Fruit fly (Drosophila melanogaster) whole organism, embryonic: ENCODE results near the gene CG16717.
A peak's percentile ranks its signal among the peaks of the same experiment; 100 is the strongest.

Experiments used
- Ada2b ChIP-seq: fragments of 200-800 bp; sonication (Bioruptor generic); IDR thresholded peaks from 2 replicates; pipeline ENCODE4 v1.3.6; 2022; ENCODE audit warnings: missing biosample characterization, missing genetic modification characterization
- Asciz ChIP-seq: fragments of 200-800 bp; sonication (Bioruptor generic); optimal IDR thresholded peaks from 2 replicates; lab custom pipeline; 2017; ENCODE audit warnings: missing biosample characterization, mild to moderate bottlenecking, missing genetic modification characterization, missing genetic modification reagents
- Bteb2 ChIP-seq: fragments of 200-800 bp; sonication (Bioruptor generic); optimal IDR thresholded peaks from 2 replicates; lab custom pipeline; 2016; ENCODE audit warnings: missing biosample characterization, missing genetic modification characterization
- CG1024 ChIP-seq: fragments of 200-800 bp; sonication (Bioruptor generic); IDR thresholded peaks from 2 replicates; pipeline ENCODE4 v1.3.6; 2022; ENCODE audit warnings: missing biosample characterization, missing genetic modification characterization
- CG10267 ChIP-seq: fragments of 200-800 bp; sonication (Bioruptor generic); optimal IDR thresholded peaks from 2 replicates; lab custom pipeline; 2018; ENCODE audit warnings: missing biosample characterization, mild to moderate bottlenecking, missing genetic modification characterization, moderate library complexity
- CG11456 ChIP-seq: fragments of 200-800 bp; sonication (Bioruptor generic); IDR thresholded peaks from 3 replicates; pipeline ENCODE4 v1.3.6; 2022; ENCODE audit warnings: missing biosample characterization, missing genetic modification characterization
- CG12299 ChIP-seq: fragments of 200-800 bp; sonication (Bioruptor generic); optimal IDR thresholded peaks from 2 replicates; lab custom pipeline; 2018; ENCODE audit warnings: missing biosample characterization, mild to moderate bottlenecking, missing genetic modification characterization
- CG14050 ChIP-seq: fragments of 200-800 bp; sonication (Bioruptor generic); IDR thresholded peaks from 3 replicates; pipeline ENCODE4 v1.3.6; 2022; ENCODE audit warnings: missing biosample characterization, missing genetic modification characterization
- CG14441 ChIP-seq: fragments of 200-800 bp; sonication (Bioruptor generic); IDR thresholded peaks from 2 replicates; pipeline ENCODE4 v1.3.6; 2022; ENCODE audit warnings: missing biosample characterization, missing genetic modification characterization
- CG16813 ChIP-seq: fragments of 200-800 bp; sonication (Bioruptor generic); IDR thresholded peaks from 3 replicates; pipeline ENCODE4 v1.3.6; 2022; ENCODE audit warnings: missing biosample characterization, missing genetic modification characterization; ENCODE audit not compliant: partially characterized antibody
- CG16863 ChIP-seq: fragments of 200-800 bp; sonication (Bioruptor generic); optimal IDR thresholded peaks from 3 replicates; lab custom pipeline; 2016; ENCODE audit warnings: missing biosample characterization, missing genetic modification characterization
- CG17829 ChIP-seq: fragments of 200-800 bp; optimal IDR thresholded peaks from 2 replicates; lab custom pipeline; 2019; ENCODE audit warnings: missing biosample characterization, mild to moderate bottlenecking, missing genetic modification characterization, moderate library complexity
- CG1832 ChIP-seq: fragments of 200-800 bp; sonication (Bioruptor generic); optimal IDR thresholded peaks from 2 replicates; lab custom pipeline; 2017; ENCODE audit warnings: missing biosample characterization, mild to moderate bottlenecking, missing genetic modification characterization, inconsistent platforms
- CG32767 ChIP-seq: fragments of 200-800 bp; sonication (Bioruptor generic); IDR thresholded peaks from 2 replicates; pipeline ENCODE4 v1.3.6; 2022; ENCODE audit warnings: missing biosample characterization, missing genetic modification characterization
- CG4282 ChIP-seq: fragments of 200-800 bp; sonication (Bioruptor generic); optimal IDR thresholded peaks from 2 replicates; lab custom pipeline; 2016; ENCODE audit warnings: missing biosample characterization, missing genetic modification characterization
- CG4707 ChIP-seq: fragments of 200-800 bp; sonication (Bioruptor generic); optimal IDR thresholded peaks from 2 replicates; lab custom pipeline; 2018; ENCODE audit warnings: missing biosample characterization, mild to moderate bottlenecking, missing genetic modification characterization, moderate library complexity
- CG5953 ChIP-seq: fragments of 200-800 bp; sonication (Bioruptor generic); IDR thresholded peaks from 2 replicates; pipeline ENCODE4 v1.3.6; 2022; ENCODE audit warnings: missing biosample characterization, missing genetic modification characterization
- CG9727 ChIP-seq: fragments of 200-800 bp; sonication (Bioruptor generic); optimal IDR thresholded peaks from 3 replicates; lab custom pipeline; 2017; ENCODE audit warnings: missing biosample characterization, mild to moderate bottlenecking, missing genetic modification characterization
- Dip2 ChIP-seq: fragments of 200-800 bp; sonication (Bioruptor generic); IDR thresholded peaks from 2 replicates; pipeline ENCODE4 v1.3.6; 2022; ENCODE audit warnings: missing biosample characterization, missing genetic modification characterization
- Doc2 ChIP-seq: fragments of 200-800 bp; sonication (Bioruptor generic); IDR thresholded peaks from 2 replicates; pipeline ENCODE4 v1.3.6; 2022; ENCODE audit warnings: missing biosample characterization, missing genetic modification characterization
- HLHmδ ChIP-seq: fragments of 200-800 bp; sonication (Bioruptor generic); optimal IDR thresholded peaks from 2 replicates; lab custom pipeline; 2018; ENCODE audit warnings: missing biosample characterization, mild to moderate bottlenecking, missing genetic modification characterization, moderate library complexity
- NC2β ChIP-seq: fragments of 200-800 bp; sonication (Bioruptor generic); optimal IDR thresholded peaks from 2 replicates; lab custom pipeline; 2016; ENCODE audit warnings: missing biosample characterization, missing genetic modification characterization
- Oaz ChIP-seq: fragments of 200-800 bp; sonication (Bioruptor generic); IDR thresholded peaks from 2 replicates; pipeline ENCODE4 v1.3.6; 2022; ENCODE audit warnings: missing biosample characterization, missing genetic modification characterization
- Sox102F ChIP-seq: fragments of 200-800 bp; sonication (Bioruptor generic); optimal IDR thresholded peaks from 2 replicates; lab custom pipeline; 2018; ENCODE audit warnings: missing biosample characterization, mild to moderate bottlenecking, missing genetic modification characterization, moderate library complexity
- Taf1 ChIP-seq: fragments of 200-800 bp; sonication (Bioruptor generic); IDR thresholded peaks from 2 replicates; pipeline ENCODE4 v1.3.6; 2022; ENCODE audit warnings: missing biosample characterization, missing genetic modification characterization
- Trl ChIP-seq, 3 experiments: fragments of >200 bp in 2 of 3; fragments of 200-800 bp in 1 of 3; sonication (Bioruptor generic) in 1 of 3; optimal IDR thresholded peaks; 2 replicates in 1 of 3; 3 replicates in 2 of 3; lab custom pipeline; 2016 to 2017; ENCODE audit warnings: missing biosample characterization in 1 of 3, missing genetic modification characterization in 1 of 3
- ap ChIP-seq: fragments of 200-800 bp; sonication (Bioruptor generic); IDR thresholded peaks from 2 replicates; pipeline ENCODE4 v1.3.6; 2022; ENCODE audit warnings: missing biosample characterization, missing genetic modification characterization
- ci ChIP-seq: fragments of 200-800 bp; sonication (Bioruptor generic); IDR thresholded peaks from 3 replicates; pipeline ENCODE4 v1.3.6; 2022; ENCODE audit warnings: missing biosample characterization, missing genetic modification characterization
- corto ChIP-seq: fragments of 200-800 bp; sonication (Bioruptor generic); optimal IDR thresholded peaks from 2 replicates; lab custom pipeline; 2016; ENCODE audit warnings: missing biosample characterization, mild to moderate bottlenecking, missing genetic modification characterization, moderate library complexity
- da ChIP-seq: fragments of 200-800 bp; sonication (Bioruptor generic); optimal IDR thresholded peaks from 2 replicates; lab custom pipeline; 2016; ENCODE audit warnings: missing biosample characterization, missing genetic modification characterization
- dati ChIP-seq: fragments of 200-800 bp; sonication (Bioruptor generic); IDR thresholded peaks from 2 replicates; pipeline ENCODE4 v1.3.6; 2022; ENCODE audit warnings: missing biosample characterization, missing genetic modification characterization
- dpn ChIP-seq, 2 experiments: fragments of 200-800 bp; sonication (Bioruptor generic); optimal IDR thresholded peaks; 3 replicates each; lab custom pipeline; 2016; ENCODE audit warnings: missing biosample characterization in 2 of 2, missing genetic modification characterization in 2 of 2
- hkb ChIP-seq, 2 experiments: fragments of 200-800 bp in 1 of 2; fragments of >200 bp in 1 of 2; sonication (Bioruptor generic) in 1 of 2; IDR thresholded peaks in 1 of 2; optimal IDR thresholded peaks in 1 of 2; 2 replicates each; pipeline versions ENCODE4 v1.3.6 to Lab custom; 2017 to 2022; ENCODE audit warnings: missing biosample characterization in 1 of 2, missing genetic modification characterization in 1 of 2
- ind ChIP-seq: fragments of 200-800 bp; sonication (Bioruptor generic); optimal IDR thresholded peaks from 3 replicates; lab custom pipeline; 2016; ENCODE audit warnings: missing biosample characterization, missing genetic modification characterization
- inv ChIP-seq: fragments of 200-800 bp; sonication (Bioruptor generic); IDR thresholded peaks from 2 replicates; pipeline ENCODE4 v1.3.6; 2022; ENCODE audit warnings: missing biosample characterization, missing genetic modification characterization; ENCODE audit not compliant: partially characterized antibody
- klu ChIP-seq: fragments of 200-800 bp; sonication (Bioruptor generic); IDR thresholded peaks from 2 replicates; pipeline ENCODE4 v1.3.6; 2022; ENCODE audit warnings: missing biosample characterization, missing genetic modification characterization
- lmd ChIP-seq: fragments of 200-800 bp; sonication (Bioruptor generic); IDR thresholded peaks from 2 replicates; pipeline ENCODE4 v1.3.6; 2022; ENCODE audit warnings: missing biosample characterization, missing genetic modification characterization
- mld ChIP-seq: fragments of 200-800 bp; sonication (Bioruptor generic); IDR thresholded peaks from 3 replicates; pipeline ENCODE4 v1.3.6; 2022; ENCODE audit warnings: missing biosample characterization, missing genetic modification characterization; ENCODE audit not compliant: partially characterized antibody
- peb ChIP-seq: fragments of 200-800 bp; sonication (Bioruptor generic); IDR thresholded peaks from 2 replicates; pipeline ENCODE4 v1.3.6; 2022; ENCODE audit warnings: missing biosample characterization, missing genetic modification characterization
- ranshi ChIP-seq: fragments of 200-800 bp; sonication (Bioruptor generic); IDR thresholded peaks from 2 replicates; pipeline ENCODE4 v1.3.6; 2022; ENCODE audit warnings: missing biosample characterization, missing genetic modification characterization
- salm ChIP-seq: fragments of 200-800 bp; sonication (Bioruptor generic); optimal IDR thresholded peaks from 2 replicates; lab custom pipeline; 2018; ENCODE audit warnings: missing biosample characterization, mild to moderate bottlenecking, missing genetic modification characterization
- schlank ChIP-seq: fragments of 200-800 bp; sonication (Bioruptor generic); optimal IDR thresholded peaks from 2 replicates; lab custom pipeline; 2018; ENCODE audit warnings: missing biosample characterization, mild to moderate bottlenecking, missing genetic modification characterization
- slbo ChIP-seq: fragments of 200-800 bp; sonication (Bioruptor generic); IDR thresholded peaks from 2 replicates; pipeline ENCODE4 v1.3.6; 2022; ENCODE audit warnings: missing biosample characterization, missing genetic modification characterization
- slou ChIP-seq: fragments of 200-800 bp; sonication (Bioruptor generic); optimal IDR thresholded peaks from 3 replicates; lab custom pipeline; 2016; ENCODE audit warnings: missing biosample characterization, missing genetic modification characterization
- slp2 ChIP-seq: fragments of 200-800 bp; sonication (Bioruptor generic); optimal IDR thresholded peaks from 2 replicates; lab custom pipeline; 2016; ENCODE audit warnings: missing biosample characterization, missing genetic modification characterization
- stc ChIP-seq: fragments of 200-800 bp; sonication (Bioruptor generic); IDR thresholded peaks from 2 replicates; pipeline ENCODE4 v1.3.6; 2022; ENCODE audit warnings: missing biosample characterization, missing genetic modification characterization
- vfl ChIP-seq: fragments of 200-800 bp; sonication (Bioruptor generic); optimal IDR thresholded peaks from 2 replicates; lab custom pipeline; 2016; ENCODE audit warnings: missing biosample characterization, missing genetic modification characterization
- vvl ChIP-seq: fragments of 200-800 bp; sonication (Bioruptor generic); IDR thresholded peaks from 2 replicates; pipeline ENCODE4 v1.3.6; 2022; ENCODE audit warnings: missing biosample characterization, missing genetic modification characterization

Gene CG16717

DNA sequence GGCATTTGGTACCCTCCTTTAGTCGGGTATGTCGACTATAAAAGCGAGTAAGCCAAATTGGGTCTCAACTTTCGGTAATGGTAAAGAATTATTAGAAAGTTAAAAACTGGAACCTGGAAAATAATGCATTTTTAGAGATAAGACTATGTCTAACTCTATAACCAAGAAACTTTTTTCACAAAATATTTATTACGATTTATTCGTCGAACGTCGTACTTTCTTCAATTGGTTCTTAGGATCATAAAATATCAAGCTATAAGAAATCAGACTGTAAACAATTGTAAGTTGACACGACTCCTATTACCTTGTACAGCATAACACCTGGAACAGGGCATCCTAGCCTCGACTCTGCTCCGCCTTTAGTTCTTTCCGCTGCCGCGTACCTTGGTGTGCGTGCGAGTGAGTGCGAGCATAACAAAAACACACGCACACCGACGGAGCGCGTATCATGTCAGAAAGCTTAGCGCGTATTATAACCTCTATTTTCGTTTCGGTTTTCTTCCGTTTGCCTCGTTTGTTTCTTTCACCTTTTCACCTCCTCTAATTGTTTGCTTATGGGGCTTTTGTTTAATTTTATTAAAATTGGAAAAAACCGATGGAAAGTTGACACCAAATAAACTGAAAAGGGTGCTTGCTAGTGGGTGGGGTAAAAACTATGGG, 14.0 kb downstream of the CG16717 start (continued):
- TF ChIP-seq dpn (GFP tag; optimal IDR thresholded peaks at IDR 0.05; lab: Kevin White, UChicago) (peak; percentile 96 to 98), mld (no peak), slou (GFP tag; lab: Kevin White, UChicago) (peak; percentile 95), Doc2 (GFP tag; lab: Robert Waterston, UW) (peak; percentile 69), da (peak; percentile 94), CG9727 (GFP tag; lab: Kevin White, UChicago) (peak; percentile 98), dati (GFP tag; lab: Robert Waterston, UW) (peak; percentile 26; the same call in 1 of the 2 replicates), inv (GFP tag; lab: Robert Waterston, UW) (no peak), CG4282 (GFP tag; lab: Kevin White, UChicago) (peak; percentile 83), CG14050 (peak; percentile 72), NC2β (peak; percentile 94), Trl (optimal IDR thresholded peaks at IDR 0.05; lab: Kevin White, UChicago) (peak in 1 of 2 experiments; percentile 68), Trl (GFP tag; optimal IDR thresholded peaks at IDR 0.05; lab: Kevin White, UChicago) (peak; percentile 95), CG16813 (GFP tag; lab: Robert Waterston, UW) (no peak), Bteb2 (peak; percentile 96), vfl (GFP tag; lab: Kevin White, UChicago) (peak; percentile 93), schlank (tag; lab: Kevin White, UChicago) (peak; percentile 85), CG1832 (GFP tag; lab: Kevin White, UChicago) (peak; percentile 48), Dip2 (GFP tag; lab: Robert Waterston, UW) (peak; percentile 21; the same call in 1 of the 2 replicates), stc (peak; percentile 88), slbo (peak; percentile 89), CG16863 (GFP tag; lab: Kevin White, UChicago) (peak; percentile 96), slp2 (GFP tag; lab: Kevin White, UChicago) (peak; percentile 96), CG17829 (tag; lab: Kevin White, UChicago) (peak; percentile 94), CG10267 (tag; lab: Kevin White, UChicago) (peak; percentile 89)
- TF ChIP-seq, all 482 proteins: peak for 418

DNA sequence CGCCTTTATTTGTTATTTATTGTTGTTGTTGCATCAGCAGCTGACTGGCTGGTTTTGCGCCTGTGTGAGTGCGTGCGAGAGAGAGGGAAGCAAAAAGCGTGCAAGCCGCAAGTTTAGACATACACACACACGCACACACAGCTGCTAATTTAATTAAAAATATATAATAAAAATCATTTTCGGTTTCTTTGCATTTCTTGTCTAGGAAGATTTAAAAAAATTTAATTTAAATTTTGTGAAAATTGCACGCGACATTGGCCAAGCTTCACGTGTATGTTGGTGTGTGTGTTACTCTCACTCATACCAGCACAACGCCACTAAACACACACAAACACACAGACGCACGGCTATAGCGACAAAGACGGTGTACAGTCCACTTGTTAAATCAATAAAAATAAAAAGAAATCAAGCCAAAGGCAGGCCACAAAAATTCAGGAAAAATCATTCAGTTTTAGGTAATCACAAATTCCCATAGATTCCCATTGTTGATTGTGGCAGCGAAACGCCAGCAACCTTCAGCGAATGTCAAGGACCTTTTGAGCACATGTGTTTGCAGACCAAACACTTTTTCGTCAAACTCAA, 14.6 kb downstream of the CG16717 start:
- TF ChIP-seq CG5953 (GFP tag; lab: Robert Waterston, UW) (no peak), peb (GFP tag; lab: Robert Waterston, UW) (0 out of 2 replicates have a peak, but pooled peaks have one; percentile 26), CG1024 (GFP tag; lab: Robert Waterston, UW) (no peak), CG12299 (tag; lab: Kevin White, UChicago) (no peak), CG4707 (GFP tag; lab: Kevin White, UChicago) (no peak), corto (GFP tag; lab: Kevin White, UChicago) (no peak), CG14441 (GFP tag; lab: Robert Waterston, UW) (0 out of 2 replicates have a peak, but pooled peaks have one; percentile 19), ap (GFP tag; lab: Robert Waterston, UW) (0 out of 2 replicates have a peak, but pooled peaks have one; percentile 26), CG14050 (no peak; the same call in 2 of the 3 replicates), Ada2b (GFP tag; lab: Robert Waterston, UW) (0 out of 2 replicates have a peak, but pooled peaks have one; percentile 28), hkb (optimal IDR thresholded peaks at IDR 0.05; lab: Kevin White, UChicago) (no peak), hkb (GFP tag; IDR thresholded peaks at IDR 0.05; lab: Robert Waterston, UW) (peak; percentile 58), Oaz (no peak), Taf1 (0 out of 2 replicates have a peak, but pooled peaks have one; percentile 35), klu (GFP tag; lab: Robert Waterston, UW) (no peak), salm (no peak), CG11456 (GFP tag; lab: Robert Waterston, UW) (no peak), lmd (GFP tag; lab: Robert Waterston, UW) (0 out of 2 replicates have a peak, but pooled peaks have one; percentile 25), ci (peak; percentile 63; the same call in 1 of the 3 replicates), ranshi (0 out of 2 replicates have a peak, but pooled peaks have one; percentile 9), HLHmδ (GFP tag; lab: Kevin White, UChicago) (no peak), Asciz (no peak), Sox102F (peak; percentile 48), ind (GFP tag; lab: Kevin White, UChicago) (no peak), CG32767 (GFP tag; lab: Robert Waterston, UW) (0 out of 2 replicates have a peak, but pooled peaks have one; percentile 16), vvl (GFP tag; lab: Robert Waterston, UW) (peak; percentile 24; the same call in 1 of the 2 replicates)
